Worm (Caenorhabditis elegans): ENCODE data around the gene F28B4.3.

F28B4.3 gene

DNA sequence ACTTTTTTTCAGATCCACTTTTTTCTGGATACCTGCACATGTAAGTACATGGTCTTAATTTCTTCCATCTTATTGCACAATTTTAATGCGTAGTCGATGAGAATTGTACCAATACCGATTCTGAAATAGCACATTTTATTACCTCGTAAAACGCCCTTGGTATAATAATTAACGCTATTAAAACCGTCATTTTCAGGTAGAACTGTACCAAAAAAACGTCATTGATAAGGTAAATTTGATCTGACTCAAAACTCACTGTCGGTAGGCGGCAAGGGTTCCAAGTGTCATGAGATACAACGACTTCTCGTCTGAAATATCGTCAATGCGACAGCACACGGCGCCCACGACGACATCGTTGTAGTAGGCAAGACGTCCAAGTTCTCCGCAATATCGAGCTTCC is 9.2 kb upstream of the F28B4.3 start:
- TF ChIP-seq ceh-83 (GFP tag; optimal IDR thresholded peaks at IDR 0.05), result no peak
- no peak for TF ChIP-seq mab-5 (tag; optimal IDR thresholded peaks at IDR 0.05)
- TF ChIP-seq drap-1 (GFP tag; optimal IDR thresholded peaks at IDR 0.05), result no peak
- TF ChIP-seq nhr-237 (tag; optimal IDR thresholded peaks at IDR 0.05), result no peak
- TF ChIP-seq ces-1 (GFP tag; optimal IDR thresholded peaks at IDR 0.05), result no peak
- no peak for TF ChIP-seq ztf-11 (tag; optimal IDR thresholded peaks at IDR 0.05)
- TF ChIP-seq M03D4.4 (tag; optimal IDR thresholded peaks at IDR 0.05), result no peak
- TF ChIP-seq sptf-1 (tag; optimal IDR thresholded peaks at IDR 0.05), result no peak
- no peak for TF ChIP-seq nhr-76 (tag; optimal IDR thresholded peaks at IDR 0.05)
- no peak for TF ChIP-seq flh-1 (GFP tag; optimal IDR thresholded peaks at IDR 0.05)
- no peak for TF ChIP-seq elt-3 (tag; optimal IDR thresholded peaks at IDR 0.05)

DNA sequence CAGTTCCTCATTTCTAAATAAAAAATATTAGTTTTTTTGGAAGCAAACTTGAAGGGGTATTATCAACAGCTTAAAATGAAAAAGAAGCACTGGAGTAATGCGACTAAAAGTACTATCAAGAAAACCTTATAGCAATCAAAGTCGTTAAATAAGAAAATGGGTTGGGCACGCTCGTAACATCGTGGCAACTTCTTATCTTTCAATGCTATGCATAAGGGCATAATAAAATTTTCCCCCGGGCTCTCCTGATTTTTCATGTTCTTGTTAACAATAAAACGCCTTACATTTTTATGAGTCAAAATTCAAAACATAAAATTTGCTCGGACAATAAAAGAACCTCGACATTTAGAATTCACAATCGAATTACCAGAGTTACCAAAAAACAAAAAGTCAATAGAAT is 8.4 kb upstream of the F28B4.3 start, which contains the start of gene irg-7:
irg-7 (minus strand) TSS at position 23 of the 400 bp plus-strand sequence.
- TF ChIP-seq flh-1 (GFP tag; optimal IDR thresholded peaks at IDR 0.05) (no peak), sptf-1 (tag; optimal IDR thresholded peaks at IDR 0.05) (no peak), hlh-1 (tag; optimal IDR thresholded peaks at IDR 0.05) (no peak), lin-32 (GFP tag; optimal IDR thresholded peaks at IDR 0.05) (no peak), nhr-237 (tag; optimal IDR thresholded peaks at IDR 0.05) (no peak), cnd-1 (tag; optimal IDR thresholded peaks at IDR 0.05) (no peak), sem-2 (GFP tag; optimal IDR thresholded peaks at IDR 0.05) (no peak), pha-4 (tag; optimal IDR thresholded peaks at IDR 0.05) (no peak), tbx-8 (GFP tag; optimal IDR thresholded peaks at IDR 0.05) (no peak), ham-2 (GFP tag; optimal IDR thresholded peaks at IDR 0.05) (no peak), snpc-4 (tag; optimal IDR thresholded peaks at IDR 0.05) (no peak), unc-62 (GFP tag; optimal IDR thresholded peaks at IDR 0.05) (no peak), mab-5 (tag; optimal IDR thresholded peaks at IDR 0.05) (no peak)

DNA sequence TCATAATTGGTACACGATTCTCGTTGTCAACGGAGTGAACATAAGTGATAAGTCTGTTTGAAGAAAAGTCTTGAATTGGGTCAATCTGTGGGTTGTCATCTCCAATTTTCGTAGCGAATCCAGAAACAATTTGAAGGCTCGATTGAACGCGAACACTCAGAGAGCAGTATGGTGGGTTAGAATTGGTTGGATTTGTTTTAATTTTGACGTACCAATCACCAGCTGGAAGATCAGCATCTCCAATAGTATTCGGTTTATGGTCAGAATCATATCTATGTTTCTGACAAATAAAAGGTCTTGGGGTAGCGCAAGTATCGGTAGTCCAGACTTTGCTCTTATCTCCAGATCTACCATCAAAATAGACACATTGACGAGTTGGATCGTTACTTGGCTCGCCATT is 4.6 kb downstream of the F28B4.3 start:
- TF ChIP-seq hlh-1 (tag; optimal IDR thresholded peaks at IDR 0.05) (no peak), nhr-2 (tag; optimal IDR thresholded peaks at IDR 0.05) (no peak), unc-39 (tag; optimal IDR thresholded peaks at IDR 0.05) (no peak), unc-120 (tag; optimal IDR thresholded peaks at IDR 0.05; ENCODE audit: poor library complexity, severe bottlenecking) (no peak), nhr-237 (tag; optimal IDR thresholded peaks at IDR 0.05) (no peak), sptf-1 (tag; optimal IDR thresholded peaks at IDR 0.05) (no peak), ceh-83 (GFP tag; optimal IDR thresholded peaks at IDR 0.05) (no peak), blmp-1 (tag; optimal IDR thresholded peaks at IDR 0.05) (no peak), ces-1 (GFP tag; optimal IDR thresholded peaks at IDR 0.05) (no peak)

DNA sequence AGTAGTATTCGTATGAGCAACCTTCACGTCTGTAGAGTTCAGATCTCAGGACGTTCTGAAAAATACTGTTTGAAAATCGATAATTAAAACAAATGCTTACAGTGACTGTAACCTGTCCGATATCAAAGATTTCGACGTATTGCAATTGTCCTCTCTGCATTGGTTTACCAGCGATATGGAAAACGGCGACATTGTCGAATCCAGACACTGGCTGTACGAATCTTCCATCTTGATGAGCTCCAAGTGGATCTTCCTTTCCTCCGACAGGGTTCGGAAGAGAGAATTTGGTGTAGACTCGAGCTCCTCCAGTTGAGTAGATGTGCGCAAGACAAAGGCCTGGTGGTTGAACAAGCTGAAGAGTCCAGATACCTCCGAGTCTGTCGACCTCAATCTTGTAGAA is 6.5 kb downstream of the F28B4.3 start:
- no peak for TF ChIP-seq ham-2 (GFP tag; optimal IDR thresholded peaks at IDR 0.05)
- TF ChIP-seq zip-8 (tag; optimal IDR thresholded peaks at IDR 0.05), result no peak
- TF ChIP-seq elt-3 (tag; optimal IDR thresholded peaks at IDR 0.05), result no peak
- TF ChIP-seq mep-1 (tag; optimal IDR thresholded peaks at IDR 0.05), result no peak
- TF ChIP-seq unc-62 (GFP tag; optimal IDR thresholded peaks at IDR 0.05), result no peak
- no peak for TF ChIP-seq nhr-12 (tag; optimal IDR thresholded peaks at IDR 0.05)
- TF ChIP-seq ztf-11 (tag; optimal IDR thresholded peaks at IDR 0.05), result no peak
- no peak for TF ChIP-seq tbx-8 (GFP tag; optimal IDR thresholded peaks at IDR 0.05)
- TF ChIP-seq ces-1 (GFP tag; optimal IDR thresholded peaks at IDR 0.05), result no peak
- TF ChIP-seq elt-1 (tag; optimal IDR thresholded peaks at IDR 0.05; ENCODE audit: borderline replicate concordance, insufficient read depth), result no peak
- TF ChIP-seq M03D4.4 (tag; optimal IDR thresholded peaks at IDR 0.05), result no peak
- no peak for TF ChIP-seq unc-120 (tag; optimal IDR thresholded peaks at IDR 0.05; ENCODE audit: poor library complexity, severe bottlenecking)
- TF ChIP-seq cnd-1 (tag; optimal IDR thresholded peaks at IDR 0.05), result no peak
- TF ChIP-seq mab-5 (tag; optimal IDR thresholded peaks at IDR 0.05), result no peak
- no peak for TF ChIP-seq hlh-1 (tag; optimal IDR thresholded peaks at IDR 0.05)

DNA sequence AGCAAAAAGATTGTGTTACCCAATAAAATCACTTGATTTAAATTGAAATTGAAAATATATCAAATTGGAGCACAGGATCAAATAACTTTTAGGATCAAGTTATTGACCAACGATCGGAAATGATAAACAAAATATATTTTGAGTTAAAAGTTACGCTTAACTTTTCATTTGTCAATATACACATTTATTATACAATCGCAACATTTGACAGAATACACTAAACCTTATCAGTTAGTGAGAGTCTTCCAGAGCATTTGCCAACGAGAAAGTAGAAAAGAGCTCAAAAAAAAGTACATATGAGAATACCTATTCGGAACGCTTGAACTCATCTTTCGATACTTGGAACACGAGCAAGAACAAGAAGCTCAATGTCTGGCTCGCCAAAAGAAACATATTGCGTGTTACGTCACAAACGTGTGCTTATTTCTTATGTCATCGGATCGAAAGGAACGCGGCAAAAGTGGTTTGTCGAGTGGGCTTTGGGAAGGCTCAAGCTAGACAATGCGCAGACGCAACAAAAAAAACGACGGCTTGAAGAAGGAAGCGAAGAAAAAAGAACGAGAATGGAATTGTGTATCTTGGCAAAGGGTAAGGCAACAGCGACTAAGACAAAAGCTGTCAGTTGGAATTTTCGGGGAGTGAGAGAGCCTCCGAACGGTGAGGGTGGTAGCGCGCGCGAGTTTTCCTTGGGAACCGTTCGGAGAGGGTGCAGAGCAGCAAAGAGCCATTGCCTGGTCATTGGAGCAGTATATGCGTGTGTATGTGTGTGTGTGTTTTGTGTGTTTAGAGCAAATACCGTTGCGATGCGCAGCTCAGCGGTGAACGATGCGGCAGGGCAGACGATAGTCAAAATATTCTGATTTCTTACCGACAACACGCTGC is 8.6 kb downstream of the F28B4.3 start:
- TF ChIP-seq cnd-1 (tag; optimal IDR thresholded peaks at IDR 0.05), result peak; percentile 43
- no peak for TF ChIP-seq elt-1 (tag; optimal IDR thresholded peaks at IDR 0.05; ENCODE audit: borderline replicate concordance, insufficient read depth)
- peak; percentile 88 for TF ChIP-seq pha-4 (tag; optimal IDR thresholded peaks at IDR 0.05)
- TF ChIP-seq ces-1 (GFP tag; optimal IDR thresholded peaks at IDR 0.05), result no peak
- peak; percentile 85 for TF ChIP-seq zip-8 (tag; optimal IDR thresholded peaks at IDR 0.05)

Measured in whole organism, mixed stage, embryonic.